Worm (Caenorhabditis elegans): Measurements from ENCODE around the gene rpn-9.

rpn-9 gene

DNA sequence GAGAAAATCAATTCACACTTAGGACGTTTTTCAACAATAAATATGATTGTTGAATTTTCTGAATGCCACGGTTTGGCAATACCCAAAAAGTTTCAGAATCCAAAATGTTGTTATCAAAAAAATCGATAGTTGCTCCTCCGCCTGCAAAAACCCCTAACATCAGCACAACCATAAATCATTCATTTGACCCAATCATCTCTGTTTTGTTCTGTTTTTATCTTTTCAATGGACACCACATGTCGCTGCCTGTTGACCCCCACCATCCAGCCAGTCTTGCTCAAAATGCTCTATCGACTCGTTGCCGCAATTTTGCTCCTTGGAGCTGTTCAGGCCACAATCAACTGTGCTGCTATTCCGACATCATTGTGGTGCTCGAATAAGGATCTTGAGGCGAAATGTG, 50.7 kb downstream of the rpn-9 start, which contains the start of gene F37H8.5 (continued):
- TF ChIP-seq che-1 (tag; optimal IDR thresholded peaks at IDR 0.05) = no peak
